Worm (Caenorhabditis elegans) whole organism, L2 larva: ENCODE measurements around the gene rho-1.

Experiments used
- C34F6.9 ChIP-seq: fragments of 150-350 bp; optimal IDR thresholded peaks from 2 replicates; lab custom pipeline; 2014; ENCODE audit warnings: missing biosample characterization, missing genetic modification characterization
- F13H6.1 ChIP-seq: sonication (generic microtip); optimal IDR thresholded peaks from 2 replicates; lab custom pipeline; 2016; ENCODE audit warnings: missing genetic modification characterization, missing compliant biosample characterization
- R02D3.7 ChIP-seq: fragments of 150-350 bp; optimal IDR thresholded peaks from 2 replicates; lab custom pipeline; 2014; ENCODE audit warnings: missing biosample characterization, missing genetic modification characterization
- Y55F3AM.14 ChIP-seq: fragments of 200-800 bp; sonication (Bioruptor generic); optimal IDR thresholded peaks from 2 replicates; lab custom pipeline; 2018; ENCODE audit warnings: mild to moderate bottlenecking, missing genetic modification characterization, missing compliant biosample characterization
- ZK546.5 ChIP-seq: sonication (generic microtip); optimal IDR thresholded peaks from 2 replicates; lab custom pipeline; 2017; ENCODE audit warnings: missing biosample characterization, missing genetic modification characterization
- alr-1 ChIP-seq: fragments of 150-350 bp; optimal IDR thresholded peaks from 2 replicates; lab custom pipeline; 2014; ENCODE audit warnings: missing biosample characterization, missing genetic modification characterization
- aly-2 ChIP-seq: fragments of 150-350 bp; optimal IDR thresholded peaks from 2 replicates; lab custom pipeline; 2014; ENCODE audit warnings: missing biosample characterization, missing genetic modification characterization
- ama-1 ChIP-seq: fragments of 150-350 bp; optimal IDR thresholded peaks from 2 replicates; lab custom pipeline; 2018; ENCODE audit warnings: inconsistent platforms
- blmp-1 ChIP-seq: sonication (generic microtip); optimal IDR thresholded peaks from 2 replicates; lab custom pipeline; 2017; ENCODE audit warnings: missing genetic modification characterization, mild to moderate bottlenecking, missing compliant biosample characterization, antibody characterized with exemption, moderate library complexity; ENCODE audit not compliant: insufficient read depth
- ceh-16 ChIP-seq: fragments of 150-350 bp; optimal IDR thresholded peaks from 2 replicates; lab custom pipeline; 2014; ENCODE audit warnings: missing biosample characterization, missing genetic modification characterization
- ceh-82 ChIP-seq: fragments of 150-350 bp; optimal IDR thresholded peaks from 2 replicates; lab custom pipeline; 2014; ENCODE audit warnings: missing biosample characterization, missing genetic modification characterization
- crh-2 ChIP-seq: sonication (generic microtip); optimal IDR thresholded peaks from 2 replicates; lab custom pipeline; 2017; ENCODE audit warnings: missing biosample characterization, missing genetic modification characterization
- dmd-4 ChIP-seq: sonication (generic microtip); optimal IDR thresholded peaks from 2 replicates; lab custom pipeline; 2017; ENCODE audit warnings: missing biosample characterization, missing genetic modification characterization
- egl-27 ChIP-seq: sonication (generic microtip); optimal IDR thresholded peaks from 3 replicates; lab custom pipeline; 2017; ENCODE audit warnings: missing biosample characterization, missing genetic modification reagents, missing genetic modification characterization
- elt-1 ChIP-seq: fragments of 150-350 bp; optimal IDR thresholded peaks from 2 replicates; lab custom pipeline; 2014; ENCODE audit warnings: missing biosample characterization, missing genetic modification characterization
- elt-3 ChIP-seq: sonication (generic microtip); optimal IDR thresholded peaks from 2 replicates; lab custom pipeline; 2017; ENCODE audit warnings: missing biosample characterization, missing genetic modification characterization
- fos-1 ChIP-seq: fragments of 150-350 bp; optimal IDR thresholded peaks from 2 replicates; lab custom pipeline; 2014; ENCODE audit warnings: missing biosample characterization, missing genetic modification characterization
- gmeb-1 ChIP-seq: fragments of 150-350 bp; optimal IDR thresholded peaks from 2 replicates; lab custom pipeline; 2014; ENCODE audit warnings: missing biosample characterization, missing genetic modification characterization
- lin-11 ChIP-seq: fragments of 150-350 bp; sonication (generic microtip); optimal IDR thresholded peaks from 2 replicates; lab custom pipeline; 2014; ENCODE audit warnings: missing biosample characterization, missing genetic modification characterization, inconsistent platforms, mixed read lengths
- lin-13 ChIP-seq: fragments of 150-350 bp; optimal IDR thresholded peaks from 2 replicates; lab custom pipeline; 2014; ENCODE audit warnings: missing biosample characterization, missing genetic modification reagents, missing genetic modification characterization
- lin-39 ChIP-seq: fragments of 150-350 bp; optimal IDR thresholded peaks from 2 replicates; lab custom pipeline; 2014; ENCODE audit warnings: missing biosample characterization, missing genetic modification reagents, missing genetic modification characterization
- mab-5 ChIP-seq: fragments of 150-350 bp; optimal IDR thresholded peaks from 2 replicates; lab custom pipeline; 2014; ENCODE audit warnings: missing biosample characterization, missing genetic modification characterization
- mbf-1 ChIP-seq: sonication (generic microtip); optimal IDR thresholded peaks from 2 replicates; lab custom pipeline; 2017; ENCODE audit warnings: missing biosample characterization, missing genetic modification characterization
- mdl-1 ChIP-seq, 2 experiments: fragments of 150-350 bp in 1 of 2; sonication (generic microtip) in 1 of 2; optimal IDR thresholded peaks; 2 replicates each; lab custom pipeline; 2017; ENCODE audit warnings: missing biosample characterization in 2 of 2, missing genetic modification characterization in 2 of 2
- nhr-10 ChIP-seq: sonication (generic microtip); optimal IDR thresholded peaks from 2 replicates; lab custom pipeline; 2017; ENCODE audit warnings: missing biosample characterization, missing genetic modification characterization
- nhr-11 ChIP-seq: fragments of 150-350 bp; optimal IDR thresholded peaks from 2 replicates; lab custom pipeline; 2014; ENCODE audit warnings: missing biosample characterization, missing genetic modification characterization
- nhr-12 ChIP-seq: fragments of 150-350 bp; optimal IDR thresholded peaks from 2 replicates; lab custom pipeline; 2014; ENCODE audit warnings: missing biosample characterization, missing genetic modification characterization
- nhr-129 ChIP-seq: fragments of 150-350 bp; optimal IDR thresholded peaks from 2 replicates; lab custom pipeline; 2014; ENCODE audit warnings: missing biosample characterization, missing genetic modification characterization
- nhr-21 ChIP-seq: fragments of 150-350 bp; optimal IDR thresholded peaks from 2 replicates; lab custom pipeline; 2014; ENCODE audit warnings: missing biosample characterization, missing genetic modification characterization
- nhr-23 ChIP-seq: fragments of 150-350 bp; optimal IDR thresholded peaks from 2 replicates; lab custom pipeline; 2014; ENCODE audit warnings: missing biosample characterization, missing genetic modification reagents, missing genetic modification characterization
- nhr-237 ChIP-seq: fragments of 150-350 bp; optimal IDR thresholded peaks from 2 replicates; lab custom pipeline; 2014; ENCODE audit warnings: missing biosample characterization, missing genetic modification characterization
- nhr-6 ChIP-seq: fragments of 150-350 bp; optimal IDR thresholded peaks from 2 replicates; lab custom pipeline; 2014; ENCODE audit warnings: missing biosample characterization, missing genetic modification characterization
- nhr-77 ChIP-seq: fragments of 150-350 bp; optimal IDR thresholded peaks from 2 replicates; lab custom pipeline; 2014; ENCODE audit warnings: missing biosample characterization, missing genetic modification characterization
- peb-1 ChIP-seq: fragments of 150-350 bp; optimal IDR thresholded peaks from 2 replicates; lab custom pipeline; 2014; ENCODE audit warnings: missing biosample characterization, missing genetic modification characterization
- sem-4 ChIP-seq: fragments of 150-350 bp; optimal IDR thresholded peaks from 2 replicates; lab custom pipeline; 2014; ENCODE audit warnings: missing biosample characterization, missing genetic modification reagents, missing genetic modification characterization
- skn-1 ChIP-seq: sonication (generic microtip); optimal IDR thresholded peaks from 2 replicates; lab custom pipeline; 2017; ENCODE audit warnings: missing biosample characterization, missing genetic modification characterization
- sma-3 ChIP-seq: sonication (generic microtip); optimal IDR thresholded peaks from 2 replicates; lab custom pipeline; 2016; ENCODE audit warnings: missing genetic modification reagents, missing genetic modification characterization, missing compliant biosample characterization
- sma-9 ChIP-seq, 2 experiments: fragments of 150-350 bp in 1 of 2; sonication (generic microtip) in 1 of 2; optimal IDR thresholded peaks; 2 replicates each; lab custom pipeline; 2014 to 2016; ENCODE audit warnings: missing genetic modification characterization in 2 of 2, mild to moderate bottlenecking in 1 of 2, missing biosample characterization in 1 of 2, missing compliant biosample characterization in 1 of 2, missing genetic modification reagents in 1 of 2, moderate library complexity in 1 of 2
- snpc-4 ChIP-seq: fragments of 150-350 bp; optimal IDR thresholded peaks from 2 replicates; lab custom pipeline; 2014; ENCODE audit warnings: missing biosample characterization, missing genetic modification characterization
- unc-39 ChIP-seq: fragments of 150-350 bp; optimal IDR thresholded peaks from 2 replicates; lab custom pipeline; 2014; ENCODE audit warnings: missing biosample characterization, missing genetic modification characterization
- unc-55 ChIP-seq: fragments of 150-350 bp; sonication (generic microtip); optimal IDR thresholded peaks from 3 replicates; lab custom pipeline; 2014; ENCODE audit warnings: missing biosample characterization, missing genetic modification reagents, missing genetic modification characterization
- unc-62 ChIP-seq: fragments of 150-350 bp; optimal IDR thresholded peaks from 2 replicates; lab custom pipeline; 2014; ENCODE audit warnings: missing biosample characterization, missing genetic modification reagents, missing genetic modification characterization
- ztf-1 ChIP-seq: fragments of 200-800 bp; sonication (Bioruptor generic); conservative IDR thresholded peaks from 2 replicates; pipeline ENCODE4 v1.3.6; 2022; ENCODE audit warnings: missing genetic modification characterization, missing compliant biosample characterization
- ztf-11 ChIP-seq: sonication (generic microtip); optimal IDR thresholded peaks from 2 replicates; lab custom pipeline; 2017; ENCODE audit warnings: missing biosample characterization, missing genetic modification characterization
- ztf-4 ChIP-seq: fragments of 150-350 bp; optimal IDR thresholded peaks from 2 replicates; lab custom pipeline; 2014; ENCODE audit warnings: missing biosample characterization, missing genetic modification characterization

Gene rho-1

ce11 chrIV:16494007-16494406 lies 5.2 kb upstream of the rho-1 start:
- no peak for TF ChIP-seq mab-5
- no peak for TF ChIP-seq egl-27
- no peak for TF ChIP-seq gmeb-1 (tag; lab: Kevin White, UChicago)
- no peak for TF ChIP-seq sma-3 (GFP tag; lab: Kevin White, UChicago)
- no peak for TF ChIP-seq fos-1 (tag; lab: Kevin White, UChicago)
- TF ChIP-seq ztf-11 (tag; lab: Kevin White, UChicago): no peak
- no peak for TF ChIP-seq mdl-1 (tag; optimal IDR thresholded peaks at IDR 0.05; lab: Kevin White, UChicago)
- no peak for TF ChIP-seq snpc-4
- TF ChIP-seq unc-55 (GFP tag; lab: Kevin White, UChicago): no peak
- no peak for TF ChIP-seq nhr-77
- TF ChIP-seq nhr-21 (tag; lab: Kevin White, UChicago): no peak
- TF ChIP-seq ztf-4 (tag; lab: Kevin White, UChicago): no peak
- TF ChIP-seq ztf-1 (GFP tag; lab: Robert Waterston, UW): no peak
- no peak for TF ChIP-seq crh-2 (tag; lab: Kevin White, UChicago)
- no peak for TF ChIP-seq ceh-16 (tag; lab: Kevin White, UChicago)
- no peak for TF ChIP-seq lin-11 (tag; lab: Kevin White, UChicago)
- TF ChIP-seq dmd-4 (tag; lab: Kevin White, UChicago): no peak

DNA sequence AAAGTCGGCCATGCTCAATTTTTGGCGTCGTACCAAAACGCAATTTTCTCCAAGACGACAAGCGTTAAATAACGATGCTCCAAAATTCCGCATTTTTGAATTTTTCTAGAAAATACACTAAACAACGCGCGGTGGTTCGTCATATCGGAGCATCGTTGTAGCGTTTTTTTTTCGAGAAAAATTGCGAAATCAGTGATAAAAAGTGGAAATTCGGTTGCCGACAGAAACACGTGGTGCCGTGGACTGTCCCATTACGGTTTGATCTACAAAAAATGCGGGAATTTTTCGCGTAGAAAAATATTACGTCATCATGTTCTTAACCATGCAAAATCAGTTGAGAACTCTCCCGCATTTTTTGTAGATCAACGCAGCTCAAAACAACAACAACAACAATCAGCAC lies 4.1 kb upstream of the rho-1 start:
- TF ChIP-seq gmeb-1 (tag; lab: Kevin White, UChicago): no peak
- no peak for TF ChIP-seq egl-27
- no peak for TF ChIP-seq Y55F3AM.14
- no peak for TF ChIP-seq nhr-21 (tag; lab: Kevin White, UChicago)
- no peak for TF ChIP-seq mab-5
- no peak for TF ChIP-seq snpc-4
- no peak for TF ChIP-seq aly-2
- TF ChIP-seq sma-9 (GFP tag; optimal IDR thresholded peaks at IDR 0.05; lab: Kevin White, UChicago): no peak
- no peak for TF ChIP-seq sma-9 (tag; optimal IDR thresholded peaks at IDR 0.05; lab: Kevin White, UChicago)
- no peak for TF ChIP-seq unc-39 (tag; lab: Kevin White, UChicago)
- no peak for TF ChIP-seq unc-55 (GFP tag; lab: Kevin White, UChicago)
- TF ChIP-seq nhr-129: no peak
- no peak for TF ChIP-seq ztf-11 (tag; lab: Kevin White, UChicago)
- no peak for TF ChIP-seq elt-3 (tag; lab: Kevin White, UChicago)
- TF ChIP-seq nhr-11 (tag; lab: Kevin White, UChicago): no peak
- no peak for TF ChIP-seq dmd-4 (tag; lab: Kevin White, UChicago)

DNA sequence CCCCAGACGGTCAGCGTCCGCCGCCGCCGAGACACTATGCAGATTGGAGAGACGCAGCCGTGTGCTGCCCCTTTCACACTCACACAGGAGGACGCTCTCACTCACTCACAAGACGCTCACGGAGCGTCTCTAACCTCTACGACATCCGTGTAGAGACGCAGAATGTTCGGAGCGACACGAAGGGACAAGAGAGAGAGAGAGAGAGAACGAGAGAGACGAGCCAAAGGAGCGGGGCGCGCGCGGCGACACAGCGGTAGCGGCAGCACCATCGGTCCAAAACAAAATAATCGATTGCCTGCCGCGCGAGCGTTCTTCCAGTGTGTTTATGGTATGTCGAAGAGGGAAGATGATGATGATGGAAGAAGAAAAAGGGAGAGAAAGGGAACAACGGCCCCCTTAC lies 3.5 kb upstream of the rho-1 start:
- peak; percentile 52 for TF ChIP-seq snpc-4
- no peak for TF ChIP-seq ama-1 (lab: Kevin White, UChicago)
- TF ChIP-seq aly-2: no peak
- no peak for TF ChIP-seq dmd-4 (tag; lab: Kevin White, UChicago)
- TF ChIP-seq unc-62 (GFP tag; lab: Kevin White, UChicago): no peak
- peak; percentile 90 for TF ChIP-seq sma-9 (GFP tag; optimal IDR thresholded peaks at IDR 0.05; lab: Kevin White, UChicago)
- no peak for TF ChIP-seq sma-9 (tag; optimal IDR thresholded peaks at IDR 0.05; lab: Kevin White, UChicago)
- TF ChIP-seq lin-39 (tag; lab: Kevin White, UChicago): no peak
- peak; percentile 23 for TF ChIP-seq nhr-10 (tag; lab: Kevin White, UChicago)
- TF ChIP-seq unc-39 (tag; lab: Kevin White, UChicago): no peak
- TF ChIP-seq nhr-6 (tag; lab: Kevin White, UChicago): peak; percentile 67
- no peak for TF ChIP-seq nhr-237 (tag; lab: Kevin White, UChicago)
- peak; percentile 50 for TF ChIP-seq blmp-1 (tag; lab: Kevin White, UChicago)
- peak; percentile 92 for TF ChIP-seq nhr-129
- TF ChIP-seq crh-2 (tag; lab: Kevin White, UChicago): peak; percentile 81
- TF ChIP-seq C34F6.9 (tag; lab: Kevin White, UChicago): peak; percentile 87
- no peak for TF ChIP-seq elt-3 (tag; lab: Kevin White, UChicago)
- peak; percentile 92 for TF ChIP-seq sma-3 (GFP tag; lab: Kevin White, UChicago)
- TF ChIP-seq mab-5: peak; percentile 77
- TF ChIP-seq fos-1 (tag; lab: Kevin White, UChicago): peak; percentile 84
- peak; percentile 69 for TF ChIP-seq gmeb-1 (tag; lab: Kevin White, UChicago)
- TF ChIP-seq elt-1 (tag; lab: Kevin White, UChicago): no peak
- TF ChIP-seq R02D3.7 (tag; lab: Kevin White, UChicago): no peak
- TF ChIP-seq skn-1 (tag; lab: Kevin White, UChicago): peak; percentile 42
- peak; percentile 84 for TF ChIP-seq sem-4 (tag; lab: Kevin White, UChicago)
- TF ChIP-seq F13H6.1 (tag; lab: Kevin White, UChicago): peak; percentile 94
- TF ChIP-seq mbf-1 (tag; lab: Kevin White, UChicago): no peak
- TF ChIP-seq lin-11 (tag; lab: Kevin White, UChicago): peak; percentile 84
- TF ChIP-seq egl-27: peak; percentile 83
- peak; percentile 28 for TF ChIP-seq Y55F3AM.14
- peak; percentile 82 for TF ChIP-seq ceh-82
- TF ChIP-seq peb-1: peak; percentile 3
- peak; percentile 84 for TF ChIP-seq nhr-21 (tag; lab: Kevin White, UChicago)
- TF ChIP-seq nhr-23 (tag; lab: Kevin White, UChicago): no peak
- peak; percentile 45 to 63 for TF ChIP-seq mdl-1 (tag; optimal IDR thresholded peaks at IDR 0.05; lab: Kevin White, UChicago)
- peak; percentile 86 for TF ChIP-seq lin-13 (GFP tag; lab: Kevin White, UChicago)
- peak; percentile 57 for TF ChIP-seq alr-1 (tag; lab: Kevin White, UChicago)
- TF ChIP-seq ztf-4 (tag; lab: Kevin White, UChicago): peak; percentile 82
- TF ChIP-seq ceh-16 (tag; lab: Kevin White, UChicago): no peak
- TF ChIP-seq ztf-1 (GFP tag; lab: Robert Waterston, UW): 0 out of 2 replicates have a peak, but pooled peaks have one; percentile 48
- TF ChIP-seq nhr-11 (tag; lab: Kevin White, UChicago): no peak
- TF ChIP-seq nhr-12 (tag; lab: Kevin White, UChicago): no peak
- TF ChIP-seq ZK546.5 (tag; lab: Kevin White, UChicago): peak; percentile 45
- TF ChIP-seq ztf-11 (tag; lab: Kevin White, UChicago): no peak
